Fruit fly (Drosophila melanogaster) Kc167 (cell line): ENCODE results near the gene Pif1B.

Experiments
- Myc ChIP-seq: fragments of >200 bp; optimal IDR thresholded peaks from 2 replicates; lab custom pipeline; 2017; ENCODE audit warnings: missing external identifiers
- Sin3A ChIP-seq: fragments of >200 bp; optimal IDR thresholded peaks from 2 replicates; lab custom pipeline; 2018; ENCODE audit warnings: missing external identifiers
- h ChIP-seq: fragments of >200 bp; optimal IDR thresholded peaks from 3 replicates; lab custom pipeline; 2018; ENCODE audit warnings: missing external identifiers
- insv ChIP-seq: fragments of >200 bp; optimal IDR thresholded peaks from 3 replicates; lab custom pipeline; 2018; ENCODE audit warnings: missing external identifiers
- psq ChIP-seq: fragments of >200 bp; optimal IDR thresholded peaks from 2 replicates; lab custom pipeline; 2017; ENCODE audit warnings: missing external identifiers
- ttk ChIP-seq: sonication (Bioruptor generic); optimal IDR thresholded peaks from 2 replicates; lab custom pipeline; 2017; ENCODE audit warnings: missing external identifiers

Pif1B gene

DNA sequence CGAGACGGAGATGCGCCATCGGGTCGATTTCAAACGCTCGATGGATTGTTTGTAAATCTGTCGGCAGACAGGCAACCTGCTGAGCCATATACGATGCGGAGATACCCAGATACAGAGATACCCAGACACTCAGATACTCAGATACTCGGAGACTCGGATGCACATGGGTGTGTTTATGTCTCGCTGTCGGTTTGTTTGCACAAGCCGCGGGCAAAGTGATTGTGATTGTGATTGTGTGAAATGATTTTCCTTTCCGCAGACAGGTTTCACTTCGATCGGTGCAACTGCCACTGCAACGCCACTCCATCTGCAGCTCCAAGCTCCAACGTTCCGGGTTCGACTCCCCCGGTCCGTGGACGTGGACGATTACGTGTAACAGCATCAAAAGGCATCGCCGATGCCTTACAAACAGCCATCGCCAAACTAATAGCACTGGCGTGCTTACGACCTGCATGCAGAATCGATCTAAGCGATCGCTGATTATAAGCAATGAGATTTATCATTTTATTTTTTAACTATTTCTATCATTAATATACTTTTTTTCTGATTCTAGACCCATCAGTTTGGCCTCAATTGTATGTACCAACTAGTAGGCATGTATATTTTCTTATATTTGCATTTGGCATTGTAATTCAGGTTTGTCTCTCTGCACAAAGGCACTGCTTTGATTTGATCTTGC, 12.1 kb downstream of the Pif1B start:
- no peak for TF ChIP-seq insv (lab: Kevin White, UChicago)
- no peak for TF ChIP-seq h (lab: Kevin White, UChicago)
- TF ChIP-seq ttk (lab: Kevin White, UChicago), result no peak
- no peak for TF ChIP-seq Myc (lab: Kevin White, UChicago)
- TF ChIP-seq Sin3A (lab: Kevin White, UChicago), result no peak
- no peak for TF ChIP-seq psq (lab: Kevin White, UChicago)

- TF ChIP-seq Myc (lab: Kevin White, UChicago) (no peak), h (lab: Kevin White, UChicago) (no peak), psq (lab: Kevin White, UChicago) (no peak), ttk (lab: Kevin White, UChicago) (no peak), insv (lab: Kevin White, UChicago) (no peak), Sin3A (lab: Kevin White, UChicago) (no peak)
Observed at dm6 chr3R:8787538-8788282, 13.3 kb downstream of the Pif1B start.

DNA sequence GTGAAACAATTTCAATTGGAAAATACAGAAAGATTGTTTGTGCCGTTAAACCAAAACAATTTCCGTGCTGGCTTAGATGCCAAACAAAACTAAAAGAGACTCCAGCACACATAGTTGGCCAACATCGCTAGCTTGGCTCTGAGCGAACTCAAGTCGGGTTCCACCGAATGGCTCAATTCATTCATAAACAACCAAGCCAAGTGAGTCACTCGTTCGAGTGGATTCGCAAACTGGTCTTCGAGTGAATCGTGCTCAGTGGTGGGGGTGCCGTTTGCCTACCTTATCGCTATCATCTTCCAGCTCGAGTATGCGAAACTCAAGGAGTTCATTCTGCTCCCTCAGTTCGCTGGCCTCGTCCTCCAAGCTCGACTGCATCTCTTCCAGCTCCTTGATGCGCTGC, 15.5 kb downstream of the Pif1B start:
- TF ChIP-seq ttk (lab: Kevin White, UChicago), result no peak
- no peak for TF ChIP-seq h (lab: Kevin White, UChicago)
- TF ChIP-seq Myc (lab: Kevin White, UChicago), result no peak
- TF ChIP-seq Sin3A (lab: Kevin White, UChicago), result no peak
- no peak for TF ChIP-seq psq (lab: Kevin White, UChicago)
- no peak for TF ChIP-seq insv (lab: Kevin White, UChicago)

dm6 chr3R:8784788-8785187, 16.2 kb downstream of the Pif1B start:
- no peak for TF ChIP-seq h (lab: Kevin White, UChicago)
- TF ChIP-seq ttk (lab: Kevin White, UChicago), result no peak
- no peak for TF ChIP-seq Sin3A (lab: Kevin White, UChicago)
- TF ChIP-seq insv (lab: Kevin White, UChicago), result no peak
- TF ChIP-seq Myc (lab: Kevin White, UChicago), result no peak
- no peak for TF ChIP-seq psq (lab: Kevin White, UChicago)

- TF ChIP-seq psq (lab: Kevin White, UChicago), result no peak
- no peak for TF ChIP-seq Sin3A (lab: Kevin White, UChicago)
- TF ChIP-seq insv (lab: Kevin White, UChicago), result no peak
- TF ChIP-seq h (lab: Kevin White, UChicago), result no peak
- no peak for TF ChIP-seq Myc (lab: Kevin White, UChicago)
- no peak for TF ChIP-seq ttk (lab: Kevin White, UChicago)
Observed at dm6 chr3R:8780689-8781088, 20.3 kb downstream of the Pif1B start, which contains the start of gene CG33189. Gene CG33189, minus strand, starts transcription at chr3R:8780789.

DNA sequence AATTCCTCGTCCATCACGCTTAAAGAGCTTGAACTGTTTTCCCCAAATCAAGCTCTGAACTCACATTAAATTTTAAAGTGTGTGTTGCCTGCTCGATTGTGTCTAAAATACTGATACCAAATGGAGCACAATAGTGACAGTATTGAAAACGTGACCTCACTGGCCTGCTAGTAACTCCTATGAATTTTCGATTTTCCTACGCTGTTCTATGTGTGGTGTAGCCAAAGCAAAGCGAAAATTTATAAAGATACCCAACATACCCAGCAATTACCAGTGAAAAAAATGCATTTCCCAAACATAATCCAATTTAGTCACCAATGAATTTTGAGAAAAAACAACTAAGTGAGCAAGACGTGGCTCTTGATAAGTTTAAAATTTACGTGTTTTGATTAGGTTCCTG, 21.2 kb downstream of the Pif1B start, which contains the start of gene CG33191:
Gene CG33191, minus strand, starts transcription at position 101 of the 400 bp plus-strand sequence.
- TF ChIP-seq insv (lab: Kevin White, UChicago), result no peak
- no peak for TF ChIP-seq h (lab: Kevin White, UChicago)
- TF ChIP-seq Myc (lab: Kevin White, UChicago), result no peak
- TF ChIP-seq Sin3A (lab: Kevin White, UChicago), result no peak
- no peak for TF ChIP-seq ttk (lab: Kevin White, UChicago)
- no peak for TF ChIP-seq psq (lab: Kevin White, UChicago)

DNA sequence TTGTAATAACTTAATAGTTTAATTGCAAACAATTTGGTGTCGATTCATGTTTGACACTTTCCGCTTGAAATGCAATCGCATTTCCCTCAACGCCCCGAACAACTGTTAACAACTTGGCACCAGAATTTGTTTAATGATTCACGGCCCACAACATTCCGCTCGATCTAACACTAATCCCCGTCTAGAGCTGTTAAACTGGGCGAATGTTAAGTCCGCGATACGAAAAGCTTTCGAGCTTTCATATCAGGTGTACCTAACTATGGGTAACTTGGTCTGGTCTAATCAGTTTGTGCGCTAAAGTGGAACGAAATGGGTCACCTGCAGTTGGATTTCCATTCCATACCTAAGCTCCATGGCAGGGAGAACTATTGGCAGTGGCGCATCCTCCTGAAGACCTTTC, 27.8 kb downstream of the Pif1B start, which contains the start of gene CG34301:
Gene CG34301, plus strand, starts transcription at position 301 of the 400 bp plus-strand sequence.
- TF ChIP-seq Sin3A (lab: Kevin White, UChicago) (no peak), ttk (lab: Kevin White, UChicago) (no peak), insv (lab: Kevin White, UChicago) (no peak), psq (lab: Kevin White, UChicago) (no peak), h (lab: Kevin White, UChicago) (no peak), Myc (lab: Kevin White, UChicago) (no peak)

DNA sequence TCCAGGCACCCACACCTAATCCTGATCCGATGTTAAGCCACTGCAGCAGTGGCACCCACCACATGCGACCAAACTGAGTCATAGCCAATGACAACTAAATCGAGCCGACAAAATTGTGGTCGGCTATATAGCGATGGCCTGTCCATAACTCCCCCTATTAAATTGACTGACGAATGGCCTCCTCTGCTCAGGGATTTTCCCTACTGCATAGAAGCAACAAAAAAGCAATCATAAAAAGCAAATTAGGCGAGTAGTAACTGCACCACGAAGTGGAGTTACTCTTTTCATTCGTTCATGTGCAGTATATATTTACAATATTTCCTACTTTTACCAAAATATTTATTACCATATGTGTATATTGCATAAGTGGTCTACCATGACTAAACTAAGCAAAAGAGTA, 28.4 kb downstream of the Pif1B start, which contains the start of gene CG13318:
Gene CG13318, minus strand, starts transcription at position 101 of the 400 bp plus-strand sequence.
- no peak for TF ChIP-seq Sin3A (lab: Kevin White, UChicago)
- TF ChIP-seq psq (lab: Kevin White, UChicago), result no peak
- no peak for TF ChIP-seq insv (lab: Kevin White, UChicago)
- TF ChIP-seq h (lab: Kevin White, UChicago), result no peak
- TF ChIP-seq ttk (lab: Kevin White, UChicago), result no peak
- no peak for TF ChIP-seq Myc (lab: Kevin White, UChicago)

DNA sequence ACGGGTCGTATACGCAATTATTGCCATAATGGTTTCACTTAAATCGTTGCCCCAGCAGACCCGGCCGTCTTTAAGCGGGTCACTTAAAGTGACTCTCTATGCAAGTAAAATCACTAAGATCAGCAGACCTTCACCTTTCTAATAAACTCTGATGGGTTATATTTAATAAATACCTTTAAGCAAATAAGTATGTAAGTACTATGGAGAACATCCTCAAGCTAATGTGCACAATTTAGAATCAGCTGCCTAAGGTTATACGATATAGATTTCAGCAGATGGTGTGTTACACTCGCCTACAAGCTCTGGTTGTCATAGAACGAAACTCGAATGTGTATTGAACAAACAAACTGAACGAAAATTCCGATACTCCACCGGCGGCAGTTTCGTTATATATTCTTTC, 31.9 kb downstream of the Pif1B start, which contains the start of gene CG8236:
Gene CG8236, plus strand, starts transcription at position 301 of the 400 bp plus-strand sequence.
- TF ChIP-seq ttk (lab: Kevin White, UChicago) (no peak), Myc (lab: Kevin White, UChicago) (no peak), Sin3A (lab: Kevin White, UChicago) (no peak), psq (lab: Kevin White, UChicago) (no peak), insv (lab: Kevin White, UChicago) (no peak), h (lab: Kevin White, UChicago) (no peak)

DNA sequence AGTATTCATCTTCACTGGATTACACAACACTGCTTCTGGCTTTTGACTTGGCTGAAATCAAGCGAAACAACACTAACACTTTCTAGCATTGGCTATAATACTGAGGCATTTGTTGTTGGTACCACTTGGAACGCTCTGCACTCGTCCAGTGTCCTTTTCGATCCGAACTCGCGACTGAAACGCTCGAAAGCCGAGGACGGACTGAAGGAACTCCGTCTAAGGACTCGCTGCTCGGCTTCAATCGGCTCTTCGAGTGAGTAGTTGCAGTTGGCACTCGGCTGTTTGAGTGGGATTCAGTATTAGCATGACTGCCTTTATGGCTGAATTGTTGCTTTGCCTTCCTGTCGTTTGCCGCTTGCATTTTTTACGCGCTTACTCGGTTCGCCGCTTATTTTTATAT, 33.0 kb downstream of the Pif1B start, which contains the start of the genes CG34135 and CG11768:
Gene CG34135, minus strand, starts transcription at position 194 of the 400 bp plus-strand sequence.
Gene CG11768, minus strand, starts transcription at position 203 of the 400 bp plus-strand sequence.
- TF ChIP-seq Sin3A (lab: Kevin White, UChicago) (no peak), insv (lab: Kevin White, UChicago) (no peak), psq (lab: Kevin White, UChicago) (no peak), h (lab: Kevin White, UChicago) (no peak), Myc (lab: Kevin White, UChicago) (no peak), ttk (lab: Kevin White, UChicago) (no peak)
